Worm (Caenorhabditis elegans) whole organism, mixed stage, embryonic: Measurements from ENCODE around the gene sorb-1.

Experiments used
- ces-1 ChIP-seq: fragments of 150-350 bp; optimal IDR thresholded peaks from 2 replicates; lab custom pipeline; 2014; ENCODE audit warnings: missing biosample characterization, missing genetic modification reagents, missing genetic modification characterization
- mab-5 ChIP-seq: fragments of 150-350 bp; optimal IDR thresholded peaks from 2 replicates; lab custom pipeline; 2014; ENCODE audit warnings: missing biosample characterization, missing genetic modification characterization
- sem-2 ChIP-seq: fragments of 200-800 bp; sonication (Bioruptor generic); optimal IDR thresholded peaks from 2 replicates; lab custom pipeline; 2018; ENCODE audit warnings: mild to moderate bottlenecking, missing genetic modification characterization, missing compliant biosample characterization
- unc-62 ChIP-seq: fragments of 150-350 bp; optimal IDR thresholded peaks from 2 replicates; lab custom pipeline; 2014; ENCODE audit warnings: missing biosample characterization, missing genetic modification reagents, missing genetic modification characterization
- ztf-11 ChIP-seq: fragments of 150-350 bp; optimal IDR thresholded peaks from 2 replicates; lab custom pipeline; 2014; ENCODE audit warnings: missing biosample characterization, missing genetic modification characterization

ce11 chrIV:13701472-13701871, 48.7 kb upstream of the sorb-1 start:
- TF ChIP-seq sem-2 (GFP tag; lab: Kevin White, UChicago) = no peak
- no peak for TF ChIP-seq mab-5 (tag; lab: Kevin White, UChicago)
- no peak for TF ChIP-seq ces-1 (GFP tag; lab: Kevin White, UChicago)
- no peak for TF ChIP-seq unc-62 (GFP tag; lab: Kevin White, UChicago)
- no peak for TF ChIP-seq ztf-11 (tag; lab: Kevin White, UChicago)
